Worm (Caenorhabditis elegans) whole organism, mixed stage, embryonic: ENCODE data around the gene M03F8.1.

ENCODE experiments used
- ceh-39 ChIP-seq: fragments of 150-350 bp; optimal IDR thresholded peaks from 2 replicates; lab custom pipeline; 2014; ENCODE audit warnings: missing biosample characterization, missing genetic modification characterization
- elt-3 ChIP-seq: fragments of 150-350 bp; optimal IDR thresholded peaks from 2 replicates; lab custom pipeline; 2014; ENCODE audit warnings: missing biosample characterization, missing genetic modification characterization
- nhr-76 ChIP-seq: sonication (generic microtip); optimal IDR thresholded peaks from 2 replicates; lab custom pipeline; 2017; ENCODE audit warnings: missing biosample characterization, missing genetic modification characterization

- no peak for TF ChIP-seq elt-3 (tag; lab: Kevin White, UChicago)
- TF ChIP-seq nhr-76 (tag; lab: Kevin White, UChicago) = no peak
- no peak for TF ChIP-seq ceh-39
Observed at ce11 chrV:5975724-5976123, 24.5 kb downstream of the M03F8.1 start, which contains the start of gene acy-2.
